ENCODE assay signal across 5 worm cellular contexts in genomic region chrIII:13381684-13382083, ce11.
TF ChIP-seq lines count a peak whose summit lies in the region.

No protein-coding gene starts in this region.

TF ChIP-seq in whole organism, L1 larva, 84 proteins besides CTCF, POLR2A, EP300 and RAD21:
- no peak for TF ChIP-seq tbx-2 (tag; optimal IDR thresholded peaks at IDR 0.05; lab: Kevin White, UChicago)
- TF ChIP-seq lin-14 (GFP tag; optimal IDR thresholded peaks at IDR 0.05; lab: Kevin White, UChicago): peak; percentile 31
- peak; percentile 76 for TF ChIP-seq blmp-1 (tag; optimal IDR thresholded peaks at IDR 0.05; lab: Kevin White, UChicago)

TF ChIP-seq in whole organism, L2 larva, 48 proteins besides CTCF, POLR2A, EP300 and RAD21:
- TF ChIP-seq lsy-2 (tag; optimal IDR thresholded peaks at IDR 0.05; lab: Kevin White, UChicago) (no peak), nhr-10 (tag; optimal IDR thresholded peaks at IDR 0.05; lab: Kevin White, UChicago) (no peak), nhr-237 (tag; optimal IDR thresholded peaks at IDR 0.05; lab: Kevin White, UChicago) (no peak), gmeb-1 (tag; optimal IDR thresholded peaks at IDR 0.05; lab: Kevin White, UChicago) (no peak), elt-3 (tag; optimal IDR thresholded peaks at IDR 0.05; lab: Kevin White, UChicago) (no peak), blmp-1 (tag; optimal IDR thresholded peaks at IDR 0.05; lab: Kevin White, UChicago; ENCODE audit: insufficient read depth) (peak; percentile 71), unc-55 (GFP tag; optimal IDR thresholded peaks at IDR 0.05; lab: Kevin White, UChicago) (peak; percentile 71)

TF ChIP-seq in whole organism, L3 larva, 47 proteins besides CTCF, POLR2A, EP300 and RAD21:
- TF ChIP-seq pha-4 (tag; optimal IDR thresholded peaks at IDR 0.05; lab: Kevin White, UChicago) (peak; percentile 7), tbx-2 (tag; optimal IDR thresholded peaks at IDR 0.05; lab: Kevin White, UChicago) (no peak)

TF ChIP-seq in whole organism, late embryonic, 69 proteins besides CTCF, POLR2A, EP300 and RAD21:
- peak; percentile 26 for TF ChIP-seq unc-42 (tag; optimal IDR thresholded peaks at IDR 0.05; lab: Kevin White, UChicago)
- TF ChIP-seq hlh-30 (tag; optimal IDR thresholded peaks at IDR 0.05; lab: Kevin White, UChicago; ENCODE audit: insufficient read depth): no peak
- TF ChIP-seq hlh-13 (GFP tag; optimal IDR thresholded peaks at IDR 0.05; lab: Kevin White, UChicago): no peak
- no peak for TF ChIP-seq elt-2 (tag; optimal IDR thresholded peaks at IDR 0.05; lab: Kevin White, UChicago)
- no peak for TF ChIP-seq eyg-1 (tag; optimal IDR thresholded peaks at IDR 0.05; lab: Kevin White, UChicago)
- TF ChIP-seq K02D7.2 (tag; optimal IDR thresholded peaks at IDR 0.05; lab: Kevin White, UChicago): no peak
- no peak for TF ChIP-seq T23F11.4 (GFP tag; optimal IDR thresholded peaks at IDR 0.05; lab: Kevin White, UChicago)
- TF ChIP-seq rnt-1 (tag; optimal IDR thresholded peaks at IDR 0.05; lab: Kevin White, UChicago): no peak
TF ChIP-seq in whole organism, late embryonic: peak in this region for 1.

TF ChIP-seq in whole organism, mixed stage, embryonic, 35 proteins besides CTCF, POLR2A, EP300 and RAD21:
- TF ChIP-seq elt-1 (tag; optimal IDR thresholded peaks at IDR 0.05; lab: Kevin White, UChicago; ENCODE audit: borderline replicate concordance, insufficient read depth): no peak
- TF ChIP-seq blmp-1 (tag; optimal IDR thresholded peaks at IDR 0.05; lab: Kevin White, UChicago): peak; percentile 78
- TF ChIP-seq mep-1 (tag; optimal IDR thresholded peaks at IDR 0.05; lab: Kevin White, UChicago): no peak
- TF ChIP-seq nhr-28 (tag; optimal IDR thresholded peaks at IDR 0.05; lab: Kevin White, UChicago): no peak
- peak; percentile 25 for TF ChIP-seq ces-1 (GFP tag; optimal IDR thresholded peaks at IDR 0.05; lab: Kevin White, UChicago)
